Fruit fly (Drosophila melanogaster) whole organism, prepupa: ENCODE measurements around the gene S.

Experiments
- CG11294 ChIP-seq: fragments of 200-800 bp; sonication (Bioruptor generic); IDR thresholded peaks from 2 replicates; pipeline ENCODE4 v1.3.6; 2022; ENCODE audit warnings: missing biosample characterization, missing genetic modification characterization
- CG32006 ChIP-seq: fragments of 200-800 bp; sonication (Bioruptor generic); optimal IDR thresholded peaks from 3 replicates; lab custom pipeline; 2017; ENCODE audit warnings: missing biosample characterization, mild to moderate bottlenecking, missing genetic modification characterization
- Eip78C ChIP-seq: fragments of 200-800 bp; sonication (Bioruptor generic); peaks from one replicate; lab custom pipeline; 2016; ENCODE audit warnings: missing biosample characterization, missing genetic modification characterization
- Hr39 ChIP-seq: fragments of 200-800 bp; sonication (Bioruptor generic); optimal IDR thresholded peaks from 2 replicates; lab custom pipeline; 2016; ENCODE audit warnings: missing biosample characterization, missing genetic modification characterization
- esn ChIP-seq: fragments of 200-800 bp; sonication (Bioruptor generic); optimal IDR thresholded peaks from 2 replicates; lab custom pipeline; 2016; ENCODE audit warnings: missing biosample characterization, mild to moderate bottlenecking, missing genetic modification characterization, moderate library complexity

DNA sequence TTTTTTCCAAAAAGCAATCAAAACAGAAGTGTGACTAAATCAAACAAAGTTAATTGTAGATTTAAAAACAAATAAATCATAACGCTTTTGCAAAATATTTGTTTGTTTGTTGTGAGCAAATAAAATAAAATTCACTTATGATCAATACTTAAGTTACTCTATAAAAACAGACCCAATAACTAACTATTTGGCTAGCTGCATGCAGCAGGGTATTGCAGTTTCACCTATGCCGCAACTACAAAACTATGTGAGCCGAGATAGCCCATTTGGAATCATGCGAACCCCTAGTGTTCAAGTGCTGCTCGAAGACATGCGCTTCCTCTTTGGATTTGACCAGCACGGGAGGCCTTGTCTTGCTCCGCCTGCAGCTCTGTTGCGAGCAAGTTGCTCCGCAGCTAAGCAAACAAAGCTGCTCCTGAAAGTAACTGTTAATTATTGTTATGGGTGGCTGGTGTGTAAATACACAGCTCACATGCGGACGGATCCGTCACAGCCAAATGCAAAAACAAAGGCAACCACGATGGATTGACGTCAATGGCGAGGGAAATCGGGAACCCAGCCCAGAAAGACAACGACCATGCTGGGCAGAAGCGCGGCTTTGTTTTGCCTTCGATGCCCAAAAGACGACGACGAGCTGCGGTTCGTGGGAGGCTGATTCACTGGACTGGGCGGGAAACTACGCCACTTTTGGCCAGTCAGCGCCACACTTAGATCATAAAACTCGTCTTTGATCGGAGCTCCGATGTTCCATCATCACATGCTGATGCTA lies 44.5 kb upstream of the S start:
- TF ChIP-seq esn (GFP tag; lab: Kevin White, UChicago) (no peak), CG32006 (GFP tag; lab: Kevin White, UChicago) (no peak), Eip78C (GFP tag; lab: Kevin White, UChicago) (peak; percentile 21), CG11294 (no peak), Hr39 (GFP tag; lab: Kevin White, UChicago) (no peak)
